Fruit fly (Drosophila melanogaster) whole organism, wandering third instar larva: ENCODE data around the gene Axs.
A peak's percentile ranks its signal among the peaks of the same experiment; 100 is the strongest.

Experiments
- Abd-B ChIP-seq: fragments of >200 bp; optimal IDR thresholded peaks from 2 replicates; lab custom pipeline; 2017; ENCODE audit warnings: missing biosample characterization, missing genetic modification characterization
- CG32264 ChIP-seq: fragments of 200-800 bp; sonication (Bioruptor generic); optimal IDR thresholded peaks from 2 replicates; lab custom pipeline; 2016; ENCODE audit warnings: missing biosample characterization, missing genetic modification characterization
- CG9705 ChIP-seq: fragments of 200-800 bp; sonication (Bioruptor generic); optimal IDR thresholded peaks from 2 replicates; lab custom pipeline; 2018; ENCODE audit warnings: missing biosample characterization, mild to moderate bottlenecking, missing genetic modification characterization
- Dfd ChIP-seq: fragments of >200 bp; optimal IDR thresholded peaks from 2 replicates; lab custom pipeline; 2017; ENCODE audit warnings: missing biosample characterization, missing genetic modification characterization
- GATAd ChIP-seq: sonication (Bioruptor generic); optimal IDR thresholded peaks from 2 replicates; lab custom pipeline; 2016; ENCODE audit warnings: missing biosample characterization, missing genetic modification characterization
- HLH106 ChIP-seq: fragments of 200-800 bp; optimal IDR thresholded peaks from 3 replicates; lab custom pipeline; 2019; ENCODE audit warnings: missing biosample characterization, mild to moderate bottlenecking, missing genetic modification characterization, moderate library complexity
- Hr78 ChIP-seq: fragments of >200 bp; optimal IDR thresholded peaks from 2 replicates; lab custom pipeline; 2017; ENCODE audit warnings: missing biosample characterization, missing genetic modification characterization
- Hr83 ChIP-seq: fragments of 200-300 bp; sonication (Bioruptor generic); optimal IDR thresholded peaks from 2 replicates; lab custom pipeline; 2016; ENCODE audit warnings: missing biosample characterization, mild to moderate bottlenecking, missing genetic modification characterization, moderate library complexity; ENCODE audit not compliant: poor library complexity, severe bottlenecking
- Jra ChIP-seq: sonication (Bioruptor generic); optimal IDR thresholded peaks from 2 replicates; lab custom pipeline; 2016; ENCODE audit warnings: missing biosample characterization, missing genetic modification characterization
- Mio ChIP-seq: sonication (Bioruptor generic); optimal IDR thresholded peaks from 2 replicates; lab custom pipeline; 2016; ENCODE audit warnings: missing biosample characterization, missing genetic modification characterization
- Myc ChIP-seq: fragments of >200 bp; optimal IDR thresholded peaks from 2 replicates; lab custom pipeline; 2017
- N ChIP-seq: fragments of >200 bp; optimal IDR thresholded peaks from 2 replicates; lab custom pipeline; 2018; ENCODE audit warnings: missing biosample characterization, missing external identifiers, missing genetic modification characterization
- OdsH ChIP-seq: fragments of 200-800 bp; sonication (Bioruptor generic); optimal IDR thresholded peaks from 2 replicates; lab custom pipeline; 2016; ENCODE audit warnings: missing biosample characterization, mild to moderate bottlenecking, missing genetic modification characterization
- Rel ChIP-seq, 2 experiments: fragments of 200-800 bp; sonication (Bioruptor generic) in 1 of 2; optimal IDR thresholded peaks; 2 replicates in 1 of 2; 3 replicates in 1 of 2; lab custom pipeline; 2016 to 2019; ENCODE audit warnings: mild to moderate bottlenecking in 2 of 2, missing biosample characterization in 2 of 2, missing genetic modification characterization in 2 of 2, moderate library complexity in 1 of 2
- Sp1 ChIP-seq: fragments of 200-800 bp; sonication (Bioruptor generic); optimal IDR thresholded peaks from 3 replicates; lab custom pipeline; 2019; ENCODE audit warnings: missing biosample characterization, mild to moderate bottlenecking, missing genetic modification characterization, moderate library complexity
- Vsx2 ChIP-seq: fragments of 200-300, 225-300 bp; sonication (Bioruptor generic); optimal IDR thresholded peaks from 2 replicates; lab custom pipeline; 2018; ENCODE audit warnings: missing biosample characterization, missing genetic modification characterization; ENCODE audit not compliant: partially characterized antibody
- br ChIP-seq: fragments of 200-800 bp; sonication (Bioruptor generic); optimal IDR thresholded peaks from 2 replicates; lab custom pipeline; 2016; ENCODE audit warnings: missing biosample characterization, missing genetic modification characterization
- brk ChIP-seq: fragments of 200-800 bp; sonication (Bioruptor generic); optimal IDR thresholded peaks from 2 replicates; lab custom pipeline; 2016; ENCODE audit warnings: missing biosample characterization, mild to moderate bottlenecking, missing genetic modification characterization
- dl ChIP-seq, 2 experiments: fragments of 175-275, 200-275 bp in 1 of 2; fragments of 200-275 bp in 1 of 2; sonication (Bioruptor generic); optimal IDR thresholded peaks; lab custom pipeline; 2018; ENCODE audit warnings: mild to moderate bottlenecking in 2 of 2, missing biosample characterization in 2 of 2, missing genetic modification characterization in 2 of 2, moderate library complexity in 2 of 2; ENCODE audit not compliant: partially characterized antibody in 2 of 2, insufficient read depth in 1 of 2
- dmrt93B ChIP-seq: fragments of 200-800 bp; sonication (Bioruptor generic); optimal IDR thresholded peaks from 2 replicates; lab custom pipeline; 2018; ENCODE audit warnings: missing biosample characterization, mild to moderate bottlenecking, missing genetic modification characterization
- dsf ChIP-seq: sonication (Bioruptor generic); optimal IDR thresholded peaks from 2 replicates; lab custom pipeline; 2016; ENCODE audit warnings: missing biosample characterization, missing genetic modification characterization, borderline replicate concordance
- ey ChIP-seq: fragments of 200-800 bp; sonication (Bioruptor generic); optimal IDR thresholded peaks from 2 replicates; lab custom pipeline; 2016; ENCODE audit warnings: missing biosample characterization, missing genetic modification characterization
- foxo ChIP-seq, 2 experiments: fragments of 200-800 bp; sonication (Bioruptor generic); optimal IDR thresholded peaks; 2 replicates in 1 of 2; 3 replicates in 1 of 2; lab custom pipeline; 2016 to 2017; ENCODE audit warnings: missing biosample characterization in 2 of 2, missing genetic modification characterization in 2 of 2
- h ChIP-seq: fragments of 200-800 bp; sonication (Bioruptor generic); optimal IDR thresholded peaks from 3 replicates; lab custom pipeline; 2016; ENCODE audit warnings: missing biosample characterization, mild to moderate bottlenecking, missing genetic modification characterization
- pan ChIP-seq: fragments of >200 bp; optimal IDR thresholded peaks from 2 replicates; lab custom pipeline; 2017
- psq ChIP-seq: fragments of 200-800 bp; sonication (Bioruptor generic); optimal IDR thresholded peaks from 3 replicates; lab custom pipeline; 2017; ENCODE audit warnings: missing biosample characterization, mild to moderate bottlenecking, missing genetic modification characterization, moderate library complexity
- rgr ChIP-seq: fragments of 200-800 bp; sonication (Bioruptor generic); optimal IDR thresholded peaks from 3 replicates; lab custom pipeline; 2016; ENCODE audit warnings: missing biosample characterization, mild to moderate bottlenecking, missing genetic modification characterization
- sage ChIP-seq: fragments of 200-800 bp; sonication (Bioruptor generic); optimal IDR thresholded peaks from 2 replicates; lab custom pipeline; 2016; ENCODE audit warnings: missing biosample characterization, mild to moderate bottlenecking, missing genetic modification characterization
- tai ChIP-seq: sonication (Bioruptor generic); optimal IDR thresholded peaks from 2 replicates; lab custom pipeline; 2016; ENCODE audit warnings: missing biosample characterization, missing genetic modification characterization
- usp ChIP-seq: fragments of >200 bp; optimal IDR thresholded peaks from 2 replicates; lab custom pipeline; 2017; ENCODE audit warnings: missing biosample characterization, missing genetic modification characterization

The Axs gene

DNA sequence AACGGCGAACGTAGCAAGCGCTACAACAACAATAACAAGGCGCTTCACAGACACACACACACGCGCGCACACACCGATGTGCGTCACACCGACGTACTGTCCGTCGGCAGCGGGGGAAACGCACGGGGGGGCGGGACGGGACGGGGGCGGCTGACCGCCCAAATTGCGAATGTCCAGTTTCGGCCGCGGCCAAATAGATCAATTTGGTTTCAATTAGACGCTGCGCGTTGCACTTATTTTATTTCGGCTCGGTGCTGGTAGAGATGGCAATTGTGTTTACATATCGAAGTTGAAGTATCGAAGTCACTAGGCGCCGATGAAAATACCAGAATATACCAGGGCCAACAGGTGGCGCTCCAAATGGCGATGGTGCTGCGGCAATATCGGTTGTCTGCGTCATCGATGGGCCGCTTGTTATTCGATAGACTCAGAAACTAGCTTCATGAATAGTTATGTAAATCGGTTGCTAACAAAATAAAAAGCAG, 46.5 kb downstream of the Axs start, which contains the start of gene Rok:
Rok (minus strand) TSS at position 309 of the 485 bp plus-strand sequence.
- TF ChIP-seq OdsH (GFP tag; lab: Kevin White, UChicago) (no peak), brk (GFP tag; lab: Kevin White, UChicago) (no peak), CG9705 (GFP tag; lab: Kevin White, UChicago) (no peak), Abd-B (GFP tag; lab: Kevin White, UChicago) (peak; percentile 7), Jra (GFP tag; lab: Kevin White, UChicago) (no peak), dsf (GFP tag; lab: Kevin White, UChicago) (no peak), GATAd (no peak), rgr (no peak), pan (lab: Kevin White, UChicago) (no peak), h (GFP tag; lab: Kevin White, UChicago) (no peak), Hr78 (GFP tag; lab: Kevin White, UChicago) (no peak), sage (GFP tag; lab: Kevin White, UChicago) (no peak), tai (GFP tag; lab: Kevin White, UChicago) (no peak), usp (no peak), Hr83 (GFP tag; lab: Kevin White, UChicago) (peak; percentile 56), Mio (GFP tag; lab: Kevin White, UChicago) (no peak), br (GFP tag; lab: Kevin White, UChicago) (no peak), Sp1 (no peak), N (peak; percentile 84), HLH106 (tag; lab: Kevin White, UChicago) (no peak), Dfd (peak; percentile 78), Rel (GFP tag; optimal IDR thresholded peaks at IDR 0.05; lab: Kevin White, UChicago) (no peak), Rel (tag; optimal IDR thresholded peaks at IDR 0.05; lab: Kevin White, UChicago) (peak; percentile 26), Vsx2 (GFP tag; lab: Kevin White, UChicago) (no peak), dmrt93B (GFP tag; lab: Kevin White, UChicago) (no peak)

DNA sequence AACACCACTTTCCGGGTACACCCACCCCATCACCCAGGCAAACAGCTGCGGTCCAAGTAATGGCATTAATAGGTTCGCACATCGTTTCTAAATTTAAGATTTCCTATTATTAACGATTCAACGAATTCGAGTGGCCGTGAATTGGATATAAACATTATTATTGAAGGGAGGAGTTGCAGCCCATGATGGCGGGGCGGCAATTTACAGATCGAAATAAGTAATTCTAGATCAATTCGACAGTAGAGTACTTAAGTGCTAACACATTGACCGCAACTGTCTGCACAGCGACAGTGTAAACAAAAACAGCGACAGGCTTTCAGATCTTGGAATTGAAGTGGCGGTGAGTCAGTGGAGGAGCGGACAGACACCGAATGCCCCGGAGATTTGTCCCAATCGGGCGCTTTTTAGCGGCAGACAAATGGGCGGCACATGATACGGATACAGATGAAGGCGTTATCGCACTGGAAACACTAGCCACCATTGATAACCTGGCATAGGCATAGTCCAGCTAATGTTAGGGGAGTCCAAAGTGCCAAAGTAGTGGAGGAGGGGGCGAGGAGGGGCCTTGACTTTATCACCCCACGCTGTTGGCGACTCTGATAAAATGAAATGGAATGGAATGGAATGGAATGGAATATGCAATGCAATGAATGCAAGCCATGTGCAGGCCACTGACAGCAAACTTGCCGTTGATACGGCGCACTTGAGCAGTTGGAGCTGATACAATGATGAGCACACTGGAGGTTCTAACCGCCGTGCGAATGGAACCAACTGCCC, 50.3 kb downstream of the Axs start:
- TF ChIP-seq CG32264 (GFP tag; lab: Kevin White, UChicago) = no peak
- no peak for TF ChIP-seq Myc
- TF ChIP-seq usp = no peak
- TF ChIP-seq dl (GFP tag; optimal IDR thresholded peaks at IDR 0.05; lab: Kevin White, UChicago; ENCODE audit: insufficient read depth in 1 of 2, partially characterized antibody in 2 of 2) = no peak
- no peak for TF ChIP-seq Dfd
- no peak for TF ChIP-seq ey (GFP tag; lab: Kevin White, UChicago)

DNA sequence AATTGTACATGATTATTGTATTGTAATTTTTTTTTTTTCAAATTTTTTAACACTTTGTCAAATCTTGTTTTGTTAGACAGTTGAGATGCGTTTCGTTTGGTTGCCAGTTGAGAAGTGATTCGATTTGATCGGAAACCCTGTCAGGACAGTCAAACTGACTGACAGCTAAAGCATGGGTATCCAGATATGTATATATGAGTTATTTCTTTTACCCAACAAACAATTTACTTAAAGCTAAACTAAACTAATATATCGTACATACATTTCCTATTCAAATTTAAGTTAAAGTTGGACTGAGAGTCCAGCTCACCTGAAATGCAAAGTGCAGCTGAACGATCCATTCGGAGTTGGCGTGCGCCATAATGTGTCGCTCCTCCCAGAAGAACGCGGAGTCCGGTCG, 51.6 kb downstream of the Axs start, which contains the start of gene CG9777:
CG9777 (minus strand) TSS at position 101 of the 400 bp plus-strand sequence.
- TF ChIP-seq foxo (GFP tag; optimal IDR thresholded peaks at IDR 0.05; lab: Kevin White, UChicago) = no peak
- no peak for TF ChIP-seq dmrt93B (GFP tag; lab: Kevin White, UChicago)
- TF ChIP-seq tai (GFP tag; lab: Kevin White, UChicago) = no peak
- no peak for TF ChIP-seq psq (GFP tag; lab: Kevin White, UChicago)
- TF ChIP-seq rgr = no peak
- no peak for TF ChIP-seq Hr78 (GFP tag; lab: Kevin White, UChicago)
- TF ChIP-seq Jra (GFP tag; lab: Kevin White, UChicago) = no peak
- TF ChIP-seq dl (GFP tag; optimal IDR thresholded peaks at IDR 0.05; lab: Kevin White, UChicago; ENCODE audit: insufficient read depth in 1 of 2, partially characterized antibody in 2 of 2) = no peak
